Worm (Caenorhabditis elegans) whole organism, young adult: ENCODE data around the gene nhr-28.

Experiments used
- F52B5.7 ChIP-seq: sonication (generic microtip); optimal IDR thresholded peaks from 2 replicates; lab custom pipeline; 2016; ENCODE audit warnings: mild to moderate bottlenecking, missing genetic modification characterization, missing compliant biosample characterization
- T07F8.4 ChIP-seq: sonication (generic microtip); optimal IDR thresholded peaks from 2 replicates; lab custom pipeline; 2016; ENCODE audit warnings: mild to moderate bottlenecking, missing genetic modification characterization, moderate library complexity, missing compliant biosample characterization
- dox-1 ChIP-seq: fragments of 200-800 bp; sonication (Bioruptor generic); IDR thresholded peaks from 2 replicates; pipeline ENCODE4 v1.3.6; 2022; ENCODE audit warnings: missing genetic modification reagents, missing genetic modification characterization, missing compliant biosample characterization
- dpl-1 ChIP-seq: fragments of 150-350 bp; optimal IDR thresholded peaks from 2 replicates; lab custom pipeline; 2014; ENCODE audit warnings: missing biosample characterization, missing genetic modification reagents, missing genetic modification characterization
- egl-44 ChIP-seq: fragments of 200-800 bp; sonication (Bioruptor generic); IDR thresholded peaks from 2 replicates; pipeline ENCODE4 v1.3.6; 2022; ENCODE audit warnings: missing genetic modification reagents, missing genetic modification characterization, missing compliant biosample characterization
- egrh-3 ChIP-seq: fragments of 200-800 bp; sonication (Bioruptor generic); IDR thresholded peaks from 2 replicates; pipeline ENCODE4 v1.3.6; 2022; ENCODE audit warnings: missing genetic modification reagents, missing genetic modification characterization, missing compliant biosample characterization
- lin-54 ChIP-seq: fragments of 200-800 bp; sonication (Bioruptor generic); optimal IDR thresholded peaks from 2 replicates; lab custom pipeline; 2018; ENCODE audit warnings: mild to moderate bottlenecking, missing genetic modification characterization, missing compliant biosample characterization
- mcd-1 ChIP-seq: fragments of 200-800 bp; sonication (Bioruptor generic); IDR thresholded peaks from 2 replicates; pipeline ENCODE4 v1.3.6; 2022; ENCODE audit warnings: missing genetic modification reagents, missing genetic modification characterization, missing compliant biosample characterization
- pha-4 ChIP-seq: fragments of 150-350 bp; sonication (generic microtip); optimal IDR thresholded peaks from 2 replicates; lab custom pipeline; 2014; ENCODE audit warnings: missing biosample characterization, missing genetic modification reagents, missing genetic modification characterization
- tbp1 ChIP-seq: fragments of 200-800 bp; sonication (Bioruptor generic); optimal IDR thresholded peaks from 2 replicates; lab custom pipeline; 2018; ENCODE audit warnings: mild to moderate bottlenecking, missing genetic modification characterization, missing compliant biosample characterization

ce11 chrX:16327229-16327628, 27.5 kb upstream of the nhr-28 start:
- no peak for TF ChIP-seq F52B5.7 (tag; lab: Kevin White, UChicago)
- no peak for TF ChIP-seq egl-44 (GFP tag; lab: Robert Waterston, UW)
- no peak for TF ChIP-seq dpl-1
- no peak for TF ChIP-seq pha-4 (tag; lab: Kevin White, UChicago)
- TF ChIP-seq mcd-1 (GFP tag; lab: Robert Waterston, UW), result no peak
- TF ChIP-seq dox-1, result no peak
- no peak for TF ChIP-seq T07F8.4 (tag; lab: Kevin White, UChicago)
- no peak for TF ChIP-seq egrh-3 (GFP tag; lab: Robert Waterston, UW)
- no peak for TF ChIP-seq tbp1 (GFP tag; lab: Kevin White, UChicago)
- no peak for TF ChIP-seq lin-54 (GFP tag; lab: Kevin White, UChicago)
